Fruit fly (Drosophila melanogaster): ENCODE measurements around the gene CG10185.

dm6 chr3R:16042137-16042899, 25.1 kb downstream of the CG10185 start:
- TF ChIP-seq psq (optimal IDR thresholded peaks at IDR 0.05) (no peak), h (optimal IDR thresholded peaks at IDR 0.05) (no peak), ttk (optimal IDR thresholded peaks at IDR 0.05) (no peak), insv (optimal IDR thresholded peaks at IDR 0.05) (no peak), Myc (optimal IDR thresholded peaks at IDR 0.05) (no peak)

Data from Kc167 (cell line).